Fruit fly (Drosophila melanogaster): ENCODE results near the gene RpS20.

- TF ChIP-seq pan (optimal IDR thresholded peaks at IDR 0.05) (no peak), psq (optimal IDR thresholded peaks at IDR 0.05) (no peak), usp (GFP tag; optimal IDR thresholded peaks at IDR 0.05) (no peak)
Observed at dm6 chr3R:20779545-20779944, 42.4 kb upstream of the RpS20 start.
